Worm (Caenorhabditis elegans) whole organism, young adult: Measurements from ENCODE around the gene Y22D7AL.10.

Experiments
- B0261.1 ChIP-seq: sonication (generic microtip); optimal IDR thresholded peaks from 2 replicates; lab custom pipeline; 2016; ENCODE audit warnings: mild to moderate bottlenecking, missing genetic modification characterization, moderate library complexity, missing compliant biosample characterization
- C17E4.6 ChIP-seq: fragments of 200-800 bp; sonication (Bioruptor generic); IDR thresholded peaks from 2 replicates; pipeline ENCODE4 v1.3.6; 2022; ENCODE audit warnings: missing genetic modification reagents, missing genetic modification characterization, missing compliant biosample characterization
- F33H1.4 ChIP-seq: fragments of 200-800 bp; sonication (Bioruptor generic); IDR thresholded peaks from 2 replicates; pipeline ENCODE4 v1.3.6; 2022; ENCODE audit warnings: missing genetic modification reagents, missing genetic modification characterization, missing compliant biosample characterization
- F49E8.2 ChIP-seq: sonication (generic microtip); optimal IDR thresholded peaks from 3 replicates; lab custom pipeline; 2017; ENCODE audit warnings: missing genetic modification characterization, mild to moderate bottlenecking, missing compliant biosample characterization, antibody characterized with exemption, moderate library complexity; ENCODE audit not compliant: insufficient read depth
- F52B5.7 ChIP-seq: sonication (generic microtip); optimal IDR thresholded peaks from 2 replicates; lab custom pipeline; 2016; ENCODE audit warnings: mild to moderate bottlenecking, missing genetic modification characterization, missing compliant biosample characterization
- F57A8.1 ChIP-seq: fragments of 200-800 bp; sonication (Bioruptor generic); optimal IDR thresholded peaks from 2 replicates; lab custom pipeline; 2018; ENCODE audit warnings: mild to moderate bottlenecking, missing genetic modification characterization, moderate library complexity, missing compliant biosample characterization
- F57C9.4 ChIP-seq: sonication (generic microtip); optimal IDR thresholded peaks from 2 replicates; lab custom pipeline; 2017; ENCODE audit warnings: mild to moderate bottlenecking, missing genetic modification characterization, missing compliant biosample characterization
- T07F8.4 ChIP-seq: sonication (generic microtip); optimal IDR thresholded peaks from 2 replicates; lab custom pipeline; 2016; ENCODE audit warnings: mild to moderate bottlenecking, missing genetic modification characterization, moderate library complexity, missing compliant biosample characterization
- Y53F4B.3 ChIP-seq: fragments of 200-800 bp; sonication (Bioruptor generic); IDR thresholded peaks from 2 replicates; pipeline ENCODE4 v1.3.6; 2022; ENCODE audit warnings: missing genetic modification reagents, missing genetic modification characterization, missing compliant biosample characterization
- Y56A3A.18 ChIP-seq: fragments of 200-800 bp; sonication (Bioruptor generic); IDR thresholded peaks from 2 replicates; pipeline ENCODE4 v1.3.6; 2022; ENCODE audit warnings: missing genetic modification reagents, missing genetic modification characterization, missing compliant biosample characterization
- Y79H2A.3 ChIP-seq: fragments of 200-800 bp; sonication (Bioruptor generic); conservative IDR thresholded peaks from 2 replicates; pipeline ENCODE4 v1.3.6; 2022; ENCODE audit warnings: missing genetic modification reagents, missing genetic modification characterization, missing compliant biosample characterization
- ZK185.1 ChIP-seq: sonication (generic microtip); optimal IDR thresholded peaks from 2 replicates; lab custom pipeline; 2016; ENCODE audit warnings: mild to moderate bottlenecking, missing genetic modification characterization, missing compliant biosample characterization; ENCODE audit not compliant: poor library complexity, severe bottlenecking
- aptf-3 ChIP-seq: fragments of 200-800 bp; sonication (Bioruptor generic); IDR thresholded peaks from 2 replicates; pipeline ENCODE4 v1.3.6; 2022; ENCODE audit warnings: missing genetic modification characterization, missing compliant biosample characterization
- bed-1 ChIP-seq: fragments of 200-800 bp; sonication (Bioruptor generic); IDR thresholded peaks from 2 replicates; pipeline ENCODE4 v1.3.6; 2022; ENCODE audit warnings: missing genetic modification reagents, missing genetic modification characterization, missing compliant biosample characterization
- ceh-27 ChIP-seq: fragments of 200-800 bp; sonication (Bioruptor generic); optimal IDR thresholded peaks from 2 replicates; lab custom pipeline; 2018; ENCODE audit warnings: mild to moderate bottlenecking, missing genetic modification characterization, moderate library complexity, missing compliant biosample characterization
- dox-1 ChIP-seq: fragments of 200-800 bp; sonication (Bioruptor generic); IDR thresholded peaks from 2 replicates; pipeline ENCODE4 v1.3.6; 2022; ENCODE audit warnings: missing genetic modification reagents, missing genetic modification characterization, missing compliant biosample characterization
- egl-44 ChIP-seq: fragments of 200-800 bp; sonication (Bioruptor generic); IDR thresholded peaks from 2 replicates; pipeline ENCODE4 v1.3.6; 2022; ENCODE audit warnings: missing genetic modification reagents, missing genetic modification characterization, missing compliant biosample characterization
- ets-4 ChIP-seq: fragments of 200-800 bp; sonication (Bioruptor generic); optimal IDR thresholded peaks from 2 replicates; lab custom pipeline; 2018; ENCODE audit warnings: mild to moderate bottlenecking, missing genetic modification characterization, missing compliant biosample characterization
- him-1 ChIP-seq: sonication (generic microtip); optimal IDR thresholded peaks from 2 replicates; lab custom pipeline; 2016; ENCODE audit warnings: missing genotype, missing genetic modification reagents, missing genetic modification characterization, missing compliant biosample characterization
- hlh-26 ChIP-seq: fragments of 200-800 bp; sonication (Bioruptor generic); conservative IDR thresholded peaks from 2 replicates; pipeline ENCODE4 v1.3.6; 2022; ENCODE audit warnings: missing genetic modification reagents, missing genetic modification characterization, missing compliant biosample characterization
- hmg-1.2 ChIP-seq: fragments of 200-800 bp; sonication (Bioruptor generic); IDR thresholded peaks from 2 replicates; pipeline ENCODE4 v1.3.6; 2022; ENCODE audit warnings: missing genetic modification reagents, missing genetic modification characterization, missing compliant biosample characterization
- hmg-20 ChIP-seq: fragments of 200-800 bp; sonication (Bioruptor generic); IDR thresholded peaks from 2 replicates; pipeline ENCODE4 v1.3.6; 2022; ENCODE audit warnings: missing genetic modification reagents, missing genetic modification characterization, missing compliant biosample characterization
- let-526 ChIP-seq: fragments of 200-800 bp; sonication (Bioruptor generic); IDR thresholded peaks from 2 replicates; pipeline ENCODE4 v1.3.6; 2022; ENCODE audit warnings: missing genetic modification reagents, missing genetic modification characterization, missing compliant biosample characterization
- let-607 ChIP-seq, 2 experiments: fragments of 200-800 bp in 1 of 2; sonication (Bioruptor generic) in 1 of 2; sonication (generic microtip) in 1 of 2; optimal IDR thresholded peaks; 2 replicates each; lab custom pipeline; 2016 to 2018; ENCODE audit warnings: mild to moderate bottlenecking in 2 of 2, missing compliant biosample characterization in 2 of 2, missing genetic modification characterization in 2 of 2, moderate library complexity in 2 of 2, missing genotype in 1 of 2
- lin-40 ChIP-seq: sonication (generic microtip); optimal IDR thresholded peaks from 2 replicates; lab custom pipeline; 2016; ENCODE audit warnings: missing genetic modification characterization, mild to moderate bottlenecking, missing compliant biosample characterization, missing genotype, missing genetic modification reagents
- lsl-1 ChIP-seq: fragments of 200-800 bp; sonication (Bioruptor generic); optimal IDR thresholded peaks from 2 replicates; lab custom pipeline; 2018; ENCODE audit warnings: mild to moderate bottlenecking, missing genetic modification characterization, moderate library complexity, missing compliant biosample characterization
- mcd-1 ChIP-seq: fragments of 200-800 bp; sonication (Bioruptor generic); IDR thresholded peaks from 2 replicates; pipeline ENCODE4 v1.3.6; 2022; ENCODE audit warnings: missing genetic modification reagents, missing genetic modification characterization, missing compliant biosample characterization
- mxl-1 ChIP-seq: sonication (generic microtip); optimal IDR thresholded peaks from 2 replicates; lab custom pipeline; 2016; ENCODE audit warnings: missing genetic modification characterization, missing compliant biosample characterization
- nhr-120 ChIP-seq: fragments of 200-800 bp; sonication (Bioruptor generic); IDR thresholded peaks from 2 replicates; pipeline ENCODE4 v1.3.6; 2022; ENCODE audit warnings: missing genetic modification characterization, missing compliant biosample characterization
- nhr-80 ChIP-seq: sonication (generic microtip); optimal IDR thresholded peaks from 2 replicates; lab custom pipeline; 2016; ENCODE audit warnings: missing genetic modification characterization, missing compliant biosample characterization
- nhr-90 ChIP-seq: sonication (generic microtip); optimal IDR thresholded peaks from 2 replicates; lab custom pipeline; 2016; ENCODE audit warnings: missing genotype, mild to moderate bottlenecking, missing genetic modification characterization, missing compliant biosample characterization
- rec-8 ChIP-seq, 2 experiments: sonication (generic microtip); optimal IDR thresholded peaks; 2 replicates each; lab custom pipeline; 2016; ENCODE audit warnings: mild to moderate bottlenecking in 2 of 2, missing genetic modification characterization in 2 of 2, missing genetic modification reagents in 2 of 2, missing genotype in 2 of 2, missing biosample characterization in 1 of 2, missing compliant biosample characterization in 1 of 2, moderate library complexity in 1 of 2
- repo-1 ChIP-seq: sonication (generic microtip); optimal IDR thresholded peaks from 2 replicates; lab custom pipeline; 2017; ENCODE audit warnings: mild to moderate bottlenecking, missing genetic modification characterization, missing compliant biosample characterization
- rpc-1 ChIP-seq, 2 experiments: fragments of 150-350 bp in 1 of 2; sonication (generic microtip) in 1 of 2; optimal IDR thresholded peaks; 2 replicates each; lab custom pipeline; 2014 to 2018; ENCODE audit warnings: missing biosample characterization in 1 of 2, missing genetic modification characterization in 1 of 2, missing genetic modification reagents in 1 of 2, missing genotype in 1 of 2
- sea-2 ChIP-seq: fragments of 200-800 bp; sonication (Bioruptor generic); IDR thresholded peaks from 2 replicates; pipeline ENCODE4 v1.3.6; 2022; ENCODE audit warnings: missing genetic modification characterization, missing compliant biosample characterization
- snpc-1.3 ChIP-seq: sonication (generic microtip); optimal IDR thresholded peaks from 2 replicates; lab custom pipeline; 2017; ENCODE audit warnings: missing genetic modification characterization, mild to moderate bottlenecking, missing compliant biosample characterization, antibody characterized with exemption, moderate library complexity, missing genotype, missing genetic modification reagents; ENCODE audit not compliant: insufficient read depth
- snpc-3.4 ChIP-seq: sonication (generic microtip); optimal IDR thresholded peaks from 2 replicates; lab custom pipeline; 2017; ENCODE audit warnings: missing genetic modification characterization, mild to moderate bottlenecking, missing compliant biosample characterization, antibody characterized with exemption, moderate library complexity, missing genotype, missing genetic modification reagents
- snpc-4 ChIP-seq, 5 experiments: fragments of 150-350 bp in 1 of 5; sonication (generic microtip) in 4 of 5; optimal IDR thresholded peaks; 2 replicates each; lab custom pipeline; 2014 to 2018; ENCODE audit warnings: missing genetic modification characterization in 5 of 5, missing biosample characterization in 3 of 5, antibody characterized with exemption in 2 of 5, mild to moderate bottlenecking in 2 of 5, missing compliant biosample characterization in 2 of 5, missing genotype in 2 of 5, moderate library complexity in 2 of 5, missing genetic modification reagents in 1 of 5
- somi-1 ChIP-seq: fragments of 200-800 bp; sonication (Bioruptor generic); optimal IDR thresholded peaks from 2 replicates; lab custom pipeline; 2018; ENCODE audit warnings: mild to moderate bottlenecking, missing genetic modification characterization, missing compliant biosample characterization
- sptf-2 ChIP-seq: fragments of 200-800 bp; sonication (Bioruptor generic); optimal IDR thresholded peaks from 2 replicates; lab custom pipeline; 2018; ENCODE audit warnings: mild to moderate bottlenecking, missing genetic modification characterization, missing compliant biosample characterization
- tbx-9 ChIP-seq: sonication (generic microtip); optimal IDR thresholded peaks from 2 replicates; lab custom pipeline; 2016; ENCODE audit warnings: borderline replicate concordance, missing genetic modification characterization, inconsistent platforms, missing compliant biosample characterization
- tlf-1 ChIP-seq: fragments of 200-800 bp; sonication (Bioruptor generic); optimal IDR thresholded peaks from 2 replicates; lab custom pipeline; 2018; ENCODE audit warnings: mild to moderate bottlenecking, missing genetic modification characterization, missing compliant biosample characterization
- unc-62 ChIP-seq: fragments of 150-350 bp; optimal IDR thresholded peaks from 2 replicates; lab custom pipeline; 2014; ENCODE audit warnings: missing biosample characterization, missing genetic modification reagents, missing genetic modification characterization
- ztf-26 ChIP-seq: sonication (generic microtip); optimal IDR thresholded peaks from 2 replicates; lab custom pipeline; 2017; ENCODE audit warnings: missing genetic modification characterization, missing compliant biosample characterization
- ztf-3 ChIP-seq: fragments of 200-800 bp; sonication (Bioruptor generic); optimal IDR thresholded peaks from 2 replicates; lab custom pipeline; 2018; ENCODE audit warnings: mild to moderate bottlenecking, missing genetic modification characterization, missing compliant biosample characterization
- ztf-6 ChIP-seq: fragments of 200-800 bp; sonication (Bioruptor generic); IDR thresholded peaks from 2 replicates; pipeline ENCODE4 v1.3.6; 2022; ENCODE audit warnings: missing genetic modification reagents, missing genetic modification characterization, missing compliant biosample characterization

The Y22D7AL.10 gene

ce11 chrIII:1618915-1619314 lies at the start of gene Y22D7AL.10 (continued):
- TF ChIP-seq mcd-1 (peak; percentile 98), nhr-90 (tag; lab: Kevin White, UChicago) (peak; percentile 82), egl-44 (GFP tag; lab: Robert Waterston, UW) (peak; percentile 93), hmg-1.2 (peak; percentile 88), sptf-2 (GFP tag; lab: Kevin White, UChicago) (peak; percentile 68), F57C9.4 (tag; lab: Kevin White, UChicago) (peak; percentile 93), hmg-20 (GFP tag; lab: Robert Waterston, UW) (peak; percentile 91), ztf-26 (peak; percentile 96), F33H1.4 (GFP tag; lab: Robert Waterston, UW) (peak; percentile 88), C17E4.6 (GFP tag; lab: Robert Waterston, UW) (peak; percentile 97), F49E8.2 (tag; lab: Kevin White, UChicago) (peak; percentile 96), let-607 (tag; optimal IDR thresholded peaks at IDR 0.05; lab: Kevin White, UChicago) (peak; percentile 83 to 92), tbx-9 (tag; lab: Kevin White, UChicago) (peak; percentile 64), nhr-120 (0 out of 2 replicates have a peak, but pooled peaks have one; percentile 70), rec-8 (tag; optimal IDR thresholded peaks at IDR 0.05; lab: Kevin White, UChicago) (peak; percentile 74 to 85), snpc-4 (GFP tag; optimal IDR thresholded peaks at IDR 0.05; lab: Kevin White, UChicago) (peak; percentile 73), snpc-4 (tag; optimal IDR thresholded peaks at IDR 0.05; lab: Kevin White, UChicago) (peak in 3 of 4 experiments; percentile 60 to 90 (median 77)), B0261.1 (tag; lab: Kevin White, UChicago) (peak; percentile 51), nhr-80 (peak; percentile 85), lsl-1 (GFP tag; lab: Kevin White, UChicago) (peak; percentile 92), Y79H2A.3 (GFP tag; lab: Robert Waterston, UW) (peak; percentile 90), ZK185.1 (tag; lab: Kevin White, UChicago) (peak; percentile 97), ceh-27 (GFP tag; lab: Kevin White, UChicago) (peak; percentile 98), bed-1 (GFP tag; lab: Robert Waterston, UW) (no peak), ztf-3 (GFP tag; lab: Kevin White, UChicago) (peak; percentile 83), ets-4 (GFP tag; lab: Kevin White, UChicago) (peak; percentile 68), Y56A3A.18 (GFP tag; lab: Robert Waterston, UW) (peak; percentile 97), tlf-1 (GFP tag; lab: Kevin White, UChicago) (peak; percentile 100), repo-1 (tag; lab: Kevin White, UChicago) (peak; percentile 99), snpc-3.4 (peak; percentile 96), rpc-1 (optimal IDR thresholded peaks at IDR 0.05; lab: Kevin White, UChicago) (peak; percentile 90), rpc-1 (tag; optimal IDR thresholded peaks at IDR 0.05; lab: Kevin White, UChicago) (peak; percentile 8), dox-1 (GFP tag; lab: Robert Waterston, UW) (peak; percentile 99), him-1 (tag; lab: Kevin White, UChicago) (peak; percentile 68), snpc-1.3 (peak; percentile 90), F52B5.7 (tag; lab: Kevin White, UChicago) (peak; percentile 94), somi-1 (GFP tag; lab: Kevin White, UChicago) (peak; percentile 96), let-526 (GFP tag; lab: Robert Waterston, UW) (peak; percentile 92), aptf-3 (0 out of 2 replicates have a peak, but pooled peaks have one; percentile 41), hlh-26 (GFP tag; lab: Robert Waterston, UW) (no peak), F57A8.1 (GFP tag; lab: Kevin White, UChicago) (peak; percentile 81), Y53F4B.3 (peak; percentile 85), mxl-1 (tag; lab: Kevin White, UChicago) (no peak), sea-2 (peak; percentile 68; the same call in 1 of the 2 replicates), T07F8.4 (tag; lab: Kevin White, UChicago) (peak; percentile 72), lin-40 (peak; percentile 99), unc-62 (no peak), ztf-6 (GFP tag; lab: Robert Waterston, UW) (0 out of 2 replicates have a peak, but pooled peaks have one; percentile 46)
